Fruit fly (Drosophila melanogaster) whole organism, adult: ENCODE results near the gene Pen.

Experiments used
- CG11617 ChIP-seq: fragments of 200-800 bp; sonication (Bioruptor generic); optimal IDR thresholded peaks from 2 replicates; lab custom pipeline; 2017; ENCODE audit warnings: mild to moderate bottlenecking, missing biosample characterization, missing genetic modification reagents, missing genetic modification characterization
- CG12768 ChIP-seq: fragments of 200-800 bp; sonication (Bioruptor generic); optimal IDR thresholded peaks from 2 replicates; lab custom pipeline; 2017; ENCODE audit warnings: missing biosample characterization, missing genetic modification characterization, mild to moderate bottlenecking, moderate library complexity, missing genetic modification reagents
- CG1620 ChIP-seq: fragments of 200-800 bp; sonication (Bioruptor generic); optimal IDR thresholded peaks from 2 replicates; lab custom pipeline; 2016; ENCODE audit warnings: missing biosample characterization, missing genetic modification characterization
- CG33017 ChIP-seq: fragments of 200-800 bp; sonication (Bioruptor generic); optimal IDR thresholded peaks from 2 replicates; lab custom pipeline; 2018; ENCODE audit warnings: missing biosample characterization, mild to moderate bottlenecking, missing genetic modification characterization, moderate library complexity
- Crg-1 ChIP-seq: fragments of 200-800 bp; sonication (Bioruptor generic); optimal IDR thresholded peaks from 2 replicates; lab custom pipeline; 2016; ENCODE audit warnings: missing biosample characterization, missing genetic modification characterization
- Mnt ChIP-seq: fragments of 200-800 bp; sonication (Bioruptor generic); optimal IDR thresholded peaks from 2 replicates; lab custom pipeline; 2016; ENCODE audit warnings: missing biosample characterization, mild to moderate bottlenecking, missing genetic modification characterization
- cnc ChIP-seq, 2 experiments: fragments of >200 bp; optimal IDR thresholded peaks; 2 replicates each; lab custom pipeline; 2017
- kay ChIP-seq: fragments of 200-800 bp; sonication (Bioruptor generic); peaks from one replicate; lab custom pipeline; 2016; ENCODE audit warnings: missing biosample characterization, missing genetic modification characterization, borderline replicate concordance
- pad ChIP-seq: fragments of 200-800 bp; sonication (Bioruptor generic); optimal IDR thresholded peaks from 3 replicates; lab custom pipeline; 2017; ENCODE audit warnings: missing biosample characterization, missing genetic modification characterization, mild to moderate bottlenecking, moderate library complexity, missing genetic modification reagents
- tj ChIP-seq: fragments of 200-800 bp; sonication (Bioruptor generic); optimal IDR thresholded peaks from 3 replicates; lab custom pipeline; 2017; ENCODE audit warnings: missing biosample characterization, mild to moderate bottlenecking, missing genetic modification characterization, moderate library complexity

- no peak for TF ChIP-seq cnc (optimal IDR thresholded peaks at IDR 0.05; lab: Kevin White, UChicago)
- TF ChIP-seq CG1620 (GFP tag; lab: Kevin White, UChicago) = no peak
- TF ChIP-seq kay (GFP tag; lab: Kevin White, UChicago) = no peak
- no peak for TF ChIP-seq Crg-1 (GFP tag; lab: Kevin White, UChicago)
- no peak for TF ChIP-seq pad (GFP tag; lab: Kevin White, UChicago)
- TF ChIP-seq CG33017 (tag; lab: Kevin White, UChicago) = no peak
- no peak for TF ChIP-seq Mnt
- no peak for TF ChIP-seq CG11617
- TF ChIP-seq tj (GFP tag; lab: Kevin White, UChicago) = no peak
- TF ChIP-seq CG12768 (GFP tag; lab: Kevin White, UChicago) = no peak
Observed at dm6 chr2L:10026376-10026775, 30.3 kb upstream of the Pen start, which contains the start of gene CG13127.
